Worm (Caenorhabditis elegans): ENCODE data around the gene abu-13.
A peak's percentile ranks its signal among the peaks of the same experiment; 100 is the strongest.

The abu-13 gene

ce11 chrIII:6961167-6961566 lies 15.5 kb upstream of the abu-13 start (continued):
- TF ChIP-seq pqm-1 (tag; optimal IDR thresholded peaks at IDR 0.05) = no peak
- TF ChIP-seq elt-3 (tag; optimal IDR thresholded peaks at IDR 0.05) = peak in 1 of 6 experiments; percentile 1
- TF ChIP-seq efl-3 (GFP tag; optimal IDR thresholded peaks at IDR 0.05) = no peak
- no peak for TF ChIP-seq nhr-85 (tag)
- no peak for TF ChIP-seq ceh-8 (GFP tag; optimal IDR thresholded peaks at IDR 0.05)
- no peak for TF ChIP-seq zag-1 (tag; optimal IDR thresholded peaks at IDR 0.05)
- peak; percentile 31 for TF ChIP-seq aly-2 (tag; optimal IDR thresholded peaks at IDR 0.05)
- no peak for TF ChIP-seq lin-39 (tag; optimal IDR thresholded peaks at IDR 0.05)
- TF ChIP-seq lin-15B (tag; optimal IDR thresholded peaks at IDR 0.05) = no peak
- TF ChIP-seq nhr-71 (tag; optimal IDR thresholded peaks at IDR 0.05) = peak; percentile 34
- no peak for TF ChIP-seq unc-130 (tag; optimal IDR thresholded peaks at IDR 0.05)
- no peak for TF ChIP-seq alr-1 (tag; optimal IDR thresholded peaks at IDR 0.05; ENCODE audit: borderline replicate concordance)
- no peak for TF ChIP-seq ceh-90 (tag; optimal IDR thresholded peaks at IDR 0.05)
- TF ChIP-seq sox-4 (tag; optimal IDR thresholded peaks at IDR 0.05) = no peak
- no peak for TF ChIP-seq sup-37 (GFP tag; optimal IDR thresholded peaks at IDR 0.05)
- no peak for TF ChIP-seq fkh-4 (tag; optimal IDR thresholded peaks at IDR 0.05; ENCODE audit: borderline replicate concordance)
- peak; percentile 9 for TF ChIP-seq swsn-7 (tag; optimal IDR thresholded peaks at IDR 0.05)
- no peak for TF ChIP-seq grh-1 (GFP tag; IDR thresholded peaks at IDR 0.05)
- TF ChIP-seq nhr-77 (tag; optimal IDR thresholded peaks at IDR 0.05) = no peak
- TF ChIP-seq snu-23 (GFP tag; optimal IDR thresholded peaks at IDR 0.05) = peak; percentile 49
- TF ChIP-seq lin-14 (GFP tag; optimal IDR thresholded peaks at IDR 0.05) = peak; percentile 24
- TF ChIP-seq vab-15 (tag; optimal IDR thresholded peaks at IDR 0.05) = no peak
- TF ChIP-seq lin-35 (GFP tag; optimal IDR thresholded peaks at IDR 0.05) = peak; percentile 67 to 80
- TF ChIP-seq mep-1 (tag; optimal IDR thresholded peaks at IDR 0.05) = peak; percentile 75
- TF ChIP-seq egl-13 (tag; optimal IDR thresholded peaks at IDR 0.05) = no peak
- TF ChIP-seq nhr-28 (tag; optimal IDR thresholded peaks at IDR 0.05) = no peak
- peak; percentile 40 for TF ChIP-seq ama-1 (optimal IDR thresholded peaks at IDR 0.05)
- TF ChIP-seq unc-62 (GFP tag; optimal IDR thresholded peaks at IDR 0.05) = no peak
- TF ChIP-seq fkh-8 (tag; optimal IDR thresholded peaks at IDR 0.05) = no peak
- TF ChIP-seq C04F5.9 (tag; optimal IDR thresholded peaks at IDR 0.05) = no peak
- TF ChIP-seq xbp-1 (tag; optimal IDR thresholded peaks at IDR 0.05) = peak; percentile 7

- TF ChIP-seq unc-30 (tag; optimal IDR thresholded peaks at IDR 0.05) (no peak), aly-2 (tag; optimal IDR thresholded peaks at IDR 0.05) (peak; percentile 51)
These were observed 13.1 kb upstream of the abu-13 start for ce11 chrIII:6958674-6959241.

- no peak for TF ChIP-seq irx-1 (tag; optimal IDR thresholded peaks at IDR 0.05)
- no peak for TF ChIP-seq hlh-17 (GFP tag; optimal IDR thresholded peaks at IDR 0.05; ENCODE audit: borderline replicate concordance)
- no peak for TF ChIP-seq zip-4 (GFP tag; optimal IDR thresholded peaks at IDR 0.05)
- TF ChIP-seq efl-1 (optimal IDR thresholded peaks at IDR 0.05) = no peak
- peak in 1 of 2 experiments; percentile 41 for TF ChIP-seq efl-1 (GFP tag; optimal IDR thresholded peaks at IDR 0.05 in 1 of 2)
- no peak for TF ChIP-seq snu-23 (GFP tag; optimal IDR thresholded peaks at IDR 0.05)
These were observed 10.1 kb upstream of the abu-13 start for ce11 chrIII:6955766-6956165.

- TF ChIP-seq nhr-28 (tag; optimal IDR thresholded peaks at IDR 0.05) = no peak
- TF ChIP-seq efl-1 (optimal IDR thresholded peaks at IDR 0.05) = no peak
- TF ChIP-seq efl-1 (GFP tag; optimal IDR thresholded peaks at IDR 0.05 in 1 of 2) = peak in 1 of 2 experiments; percentile 72
These were observed 8.3 kb upstream of the abu-13 start for ce11 chrIII:6953978-6954377.

Measured in whole organism, L1 larva.